Comparison of ENCODE assay signal across 1 fruit fly cellular context in the genomic region with DNA sequence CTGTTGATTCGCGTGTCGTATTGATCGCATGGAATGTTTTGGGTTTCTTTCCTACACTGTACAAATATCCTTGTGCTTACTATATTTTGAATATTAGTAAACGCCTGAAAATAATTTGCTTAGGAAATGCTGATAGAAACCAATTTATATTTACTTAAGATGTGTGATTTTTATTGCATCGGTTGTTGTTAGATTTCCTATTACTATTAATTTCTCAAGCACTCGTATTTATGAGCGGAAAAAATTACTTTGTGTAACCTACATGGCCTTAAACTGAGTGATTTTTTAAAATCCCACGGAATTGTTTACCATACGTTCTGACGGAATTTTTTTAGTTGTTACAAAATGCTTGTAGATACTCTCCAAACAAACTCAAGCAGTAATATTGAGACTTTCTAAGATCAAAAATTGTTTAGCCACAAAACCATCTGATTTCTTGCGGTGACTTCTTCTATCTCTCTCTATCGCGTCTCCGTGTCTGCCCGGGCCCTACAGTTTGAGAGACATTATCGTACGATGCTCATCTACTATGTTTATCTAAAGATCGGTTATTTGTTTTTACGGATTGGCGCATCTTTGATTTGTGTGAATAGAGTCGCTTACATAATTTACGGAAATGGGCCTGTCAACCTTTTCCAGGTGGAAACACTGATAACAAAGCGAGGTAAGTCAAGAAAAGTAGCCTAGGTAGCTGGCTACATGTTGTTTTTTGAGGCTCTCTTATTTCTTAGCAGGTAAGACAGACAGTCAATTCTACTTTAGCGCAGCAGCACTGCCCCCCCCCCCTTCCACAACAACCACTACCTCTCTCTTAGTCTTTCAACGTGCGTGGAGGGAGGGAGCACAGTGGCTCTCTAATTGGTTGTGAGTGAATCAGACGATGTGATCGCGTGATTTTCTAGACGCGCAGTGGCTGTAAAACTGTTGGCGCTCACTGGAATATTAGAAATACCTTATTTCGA.
TF ChIP-seq lines count a peak whose summit lies in the region.

No protein-coding gene starts in this region.

TF ChIP-seq in whole organism, embryonic, 481 proteins besides CTCF, POLR2A, EP300 and RAD21 (continued from another document and continues in another):
- TF ChIP-seq Camta (GFP tag; optimal IDR thresholded peaks at IDR 0.05; lab: Kevin White, UChicago) (peak; percentile 54), vnd (GFP tag; IDR thresholded peaks at IDR 0.05; lab: Robert Waterston, UW; ENCODE audit: partially characterized antibody) (no peak), CG17361 (GFP tag; IDR thresholded peaks at IDR 0.05; lab: Robert Waterston, UW) (peak; percentile 91), ttk (GFP tag; IDR thresholded peaks at IDR 0.05; lab: Robert Waterston, UW) (0 out of 2 replicates have a peak, but pooled peaks have one; percentile 11), CG6683 (GFP tag; optimal IDR thresholded peaks at IDR 0.05; lab: Kevin White, UChicago) (no peak), sd (tag; optimal IDR thresholded peaks at IDR 0.05; lab: Kevin White, UChicago) (peak; percentile 88), Xrp1 (GFP tag; IDR thresholded peaks at IDR 0.05; lab: Robert Waterston, UW) (peak; percentile 41), H2.0 (GFP tag; IDR thresholded peaks at IDR 0.05; lab: Robert Waterston, UW) (no peak), CG16863 (GFP tag; optimal IDR thresholded peaks at IDR 0.05; lab: Kevin White, UChicago) (peak; percentile 57), aop (GFP tag; IDR thresholded peaks at IDR 0.05; lab: Robert Waterston, UW) (no peak), fd3F (GFP tag; optimal IDR thresholded peaks at IDR 0.05; lab: Kevin White, UChicago) (peak; percentile 29), CG11695 (GFP tag; IDR thresholded peaks at IDR 0.05; lab: Robert Waterston, UW) (peak; percentile 64; the same call in 2 of the 3 replicates), CG5953 (GFP tag; IDR thresholded peaks at IDR 0.05; lab: Robert Waterston, UW) (no peak), CG8478 (optimal IDR thresholded peaks at IDR 0.05; lab: Kevin White, UChicago) (no peak), CG33213 (GFP tag; optimal IDR thresholded peaks at IDR 0.05; lab: Kevin White, UChicago) (peak; percentile 44), CG14667 (GFP tag; IDR thresholded peaks at IDR 0.05; lab: Robert Waterston, UW) (0 out of 2 replicates have a peak, but pooled peaks have one; percentile 25), CG13287 (GFP tag; IDR thresholded peaks at IDR 0.05; lab: Robert Waterston, UW; ENCODE audit: partially characterized antibody) (peak; percentile 26; the same call in 1 of the 2 replicates), Hr39 (optimal IDR thresholded peaks at IDR 0.05; lab: Kevin White, UChicago) (no peak), HHEX (GFP tag; optimal IDR thresholded peaks at IDR 0.05; lab: Kevin White, UChicago) (peak; percentile 36), CG10366 (GFP tag; IDR thresholded peaks at IDR 0.05; lab: Robert Waterston, UW) (no peak; the same call in 1 of the 2 replicates), CG10654 (GFP tag; optimal IDR thresholded peaks at IDR 0.05; lab: Kevin White, UChicago) (peak; percentile 47), HLH54F (GFP tag; optimal IDR thresholded peaks at IDR 0.05; lab: Kevin White, UChicago) (peak; percentile 51), gcm (GFP tag; optimal IDR thresholded peaks at IDR 0.05; lab: Kevin White, UChicago) (peak; percentile 20), Vsx1 (GFP tag; optimal IDR thresholded peaks at IDR 0.05; lab: Kevin White, UChicago) (peak; percentile 55), CG34224 (GFP tag; IDR thresholded peaks at IDR 0.05; lab: Robert Waterston, UW; ENCODE audit: partially characterized antibody) (peak; percentile 16; the same call in 1 of the 3 replicates), sqz (GFP tag; optimal IDR thresholded peaks at IDR 0.05; lab: Kevin White, UChicago) (peak; percentile 29), Deaf1 (tag; optimal IDR thresholded peaks at IDR 0.05; lab: Kevin White, UChicago) (peak; percentile 18), sens-2 (GFP tag; IDR thresholded peaks at IDR 0.05; lab: Robert Waterston, UW) (no peak), Dek (tag; optimal IDR thresholded peaks at IDR 0.05; lab: Kevin White, UChicago) (peak; percentile 11), wor (GFP tag; IDR thresholded peaks at IDR 0.05; lab: Robert Waterston, UW) (no peak), Bgb (GFP tag; IDR thresholded peaks at IDR 0.05; lab: Robert Waterston, UW; ENCODE audit: partially characterized antibody) (peak; percentile 29; the same call in 1 of the 2 replicates), CG12236 (GFP tag; optimal IDR thresholded peaks at IDR 0.05; lab: Kevin White, UChicago) (peak; percentile 27), CG31441 (GFP tag; IDR thresholded peaks at IDR 0.05; lab: Robert Waterston, UW) (peak; percentile 67; the same call in 1 of the 2 replicates), bowl (GFP tag; IDR thresholded peaks at IDR 0.05; lab: Robert Waterston, UW) (no peak), CG3281 (GFP tag; optimal IDR thresholded peaks at IDR 0.05; lab: Kevin White, UChicago) (peak; percentile 59), dm (GFP tag; optimal IDR thresholded peaks at IDR 0.05; lab: Kevin White, UChicago) (no peak), Kr (GFP tag; optimal IDR thresholded peaks at IDR 0.05; lab: Kevin White, UChicago) (no peak), tap (tag; optimal IDR thresholded peaks at IDR 0.05; lab: Kevin White, UChicago) (no peak), CG12744 (GFP tag; optimal IDR thresholded peaks at IDR 0.05; lab: Kevin White, UChicago) (no peak), usp (GFP tag; optimal IDR thresholded peaks at IDR 0.05; lab: Kevin White, UChicago) (no peak), Fer2 (tag; optimal IDR thresholded peaks at IDR 0.05; lab: Kevin White, UChicago) (no peak), CHES-1-like (GFP tag; optimal IDR thresholded peaks at IDR 0.05; lab: Kevin White, UChicago) (peak; percentile 39), tx (GFP tag; optimal IDR thresholded peaks at IDR 0.05; lab: Kevin White, UChicago) (peak; percentile 43), B-H2 (GFP tag; optimal IDR thresholded peaks at IDR 0.05; lab: Kevin White, UChicago) (no peak), peb (GFP tag; IDR thresholded peaks at IDR 0.05; lab: Robert Waterston, UW) (no peak), Lim3 (GFP tag; IDR thresholded peaks at IDR 0.05; lab: Robert Waterston, UW) (no peak), CG8089 (GFP tag; optimal IDR thresholded peaks at IDR 0.05; lab: Kevin White, UChicago) (peak; percentile 18), gfzf (GFP tag; optimal IDR thresholded peaks at IDR 0.05; lab: Kevin White, UChicago) (no peak), gem (tag; optimal IDR thresholded peaks at IDR 0.05; lab: Kevin White, UChicago) (peak; percentile 83), Oaz (GFP tag; IDR thresholded peaks at IDR 0.05; lab: Robert Waterston, UW) (no peak), insv (GFP tag; optimal IDR thresholded peaks at IDR 0.05; lab: Kevin White, UChicago) (peak; percentile 4 to 31), CG14050 (GFP tag; IDR thresholded peaks at IDR 0.05; lab: Robert Waterston, UW) (no peak), CG1602 (GFP tag; optimal IDR thresholded peaks at IDR 0.05; lab: Kevin White, UChicago) (peak; percentile 44), CG14441 (GFP tag; IDR thresholded peaks at IDR 0.05; lab: Robert Waterston, UW) (peak; percentile 50; the same call in 1 of the 2 replicates), Doc3 (GFP tag; IDR thresholded peaks at IDR 0.05; lab: Robert Waterston, UW; ENCODE audit: partially characterized antibody) (no peak), CG7928 (GFP tag; optimal IDR thresholded peaks at IDR 0.05; lab: Kevin White, UChicago) (peak; percentile 8), CG2889 (GFP tag; IDR thresholded peaks at IDR 0.05; lab: Robert Waterston, UW) (no peak), ara (GFP tag; IDR thresholded peaks at IDR 0.05; lab: Robert Waterston, UW) (no peak; the same call in 1 of the 2 replicates), CG10462 (GFP tag; optimal IDR thresholded peaks at IDR 0.05; lab: Kevin White, UChicago) (peak; percentile 34), btn (GFP tag; optimal IDR thresholded peaks at IDR 0.05; lab: Kevin White, UChicago) (no peak), CG16815 (GFP tag; optimal IDR thresholded peaks at IDR 0.05; lab: Kevin White, UChicago) (peak; percentile 66), chif (GFP tag; optimal IDR thresholded peaks at IDR 0.05; lab: Kevin White, UChicago) (peak; percentile 53 to 73), Tbp (GFP tag; optimal IDR thresholded peaks at IDR 0.05; lab: Kevin White, UChicago) (no peak), fd64A (GFP tag; optimal IDR thresholded peaks at IDR 0.05; lab: Kevin White, UChicago) (no peak), Meics (GFP tag; optimal IDR thresholded peaks at IDR 0.05; lab: Kevin White, UChicago) (peak; percentile 62), bsh (GFP tag; optimal IDR thresholded peaks at IDR 0.05; lab: Kevin White, UChicago) (peak in 1 of 2 experiments; percentile 41), crc (GFP tag; optimal IDR thresholded peaks at IDR 0.05; lab: Kevin White, UChicago) (peak; percentile 67), HmgD (GFP tag; optimal IDR thresholded peaks at IDR 0.05; lab: Kevin White, UChicago) (peak; percentile 10), CG18619 (GFP tag; optimal IDR thresholded peaks at IDR 0.05; lab: Kevin White, UChicago) (peak; percentile 59), mirr (GFP tag; optimal IDR thresholded peaks at IDR 0.05; lab: Kevin White, UChicago) (peak; percentile 18), CG7987 (GFP tag; optimal IDR thresholded peaks at IDR 0.05; lab: Kevin White, UChicago) (peak; percentile 12), sens (GFP tag; lab: Kevin White, UChicago) (peak; percentile 96), gt (GFP tag; IDR thresholded peaks at IDR 0.05; lab: Robert Waterston, UW) (no peak), ATbp (GFP tag; optimal IDR thresholded peaks at IDR 0.05; lab: Kevin White, UChicago) (peak; percentile 29), CG17568 (GFP tag; optimal IDR thresholded peaks at IDR 0.05; lab: Kevin White, UChicago) (no peak), Hmx (GFP tag; optimal IDR thresholded peaks at IDR 0.05; lab: Kevin White, UChicago) (peak; percentile 69), z (GFP tag; IDR thresholded peaks at IDR 0.05; lab: Robert Waterston, UW) (peak; percentile 86), CG4854 (GFP tag; optimal IDR thresholded peaks at IDR 0.05; lab: Kevin White, UChicago) (peak; percentile 41), CG18262 (tag; optimal IDR thresholded peaks at IDR 0.05; lab: Kevin White, UChicago) (peak; percentile 87), CG30020 (tag; optimal IDR thresholded peaks at IDR 0.05; lab: Kevin White, UChicago) (peak; percentile 21), CG17829 (tag; optimal IDR thresholded peaks at IDR 0.05; lab: Kevin White, UChicago) (peak; percentile 77), NC2β (GFP tag; optimal IDR thresholded peaks at IDR 0.05; lab: Kevin White, UChicago) (peak; percentile 71), CG2199 (GFP tag; IDR thresholded peaks at IDR 0.05; lab: Robert Waterston, UW) (peak; percentile 45; the same call in 1 of the 3 replicates), NFAT (GFP tag; IDR thresholded peaks at IDR 0.05; lab: Robert Waterston, UW) (peak; percentile 37), psq (GFP tag; optimal IDR thresholded peaks at IDR 0.05; lab: Kevin White, UChicago) (no peak), Six4 (GFP tag; optimal IDR thresholded peaks at IDR 0.05; lab: Kevin White, UChicago) (no peak), CG2129 (GFP tag; IDR thresholded peaks at IDR 0.05; lab: Robert Waterston, UW; ENCODE audit: partially characterized antibody) (no peak), h (optimal IDR thresholded peaks at IDR 0.05; lab: Kevin White, UChicago) (no peak), gro (GFP tag; optimal IDR thresholded peaks at IDR 0.05; lab: Kevin White, UChicago) (peak; percentile 39), croc (GFP tag; conservative IDR thresholded peaks at IDR 0.05; lab: Robert Waterston, UW) (peak; percentile 24; the same call in 1 of the 3 replicates), stc (GFP tag; IDR thresholded peaks at IDR 0.05; lab: Robert Waterston, UW) (0 out of 2 replicates have a peak, but pooled peaks have one; percentile 14), HmgZ (tag; optimal IDR thresholded peaks at IDR 0.05; lab: Kevin White, UChicago) (no peak), CG2120 (GFP tag; optimal IDR thresholded peaks at IDR 0.05; lab: Kevin White, UChicago) (peak; percentile 76), toy (GFP tag; IDR thresholded peaks at IDR 0.05; lab: Robert Waterston, UW) (no peak), tna (GFP tag; IDR thresholded peaks at IDR 0.05; lab: Robert Waterston, UW; ENCODE audit: partially characterized antibody) (no peak), Med (GFP tag; lab: Kevin White, UChicago) (peak; percentile 69), CG12769 (tag; optimal IDR thresholded peaks at IDR 0.05; lab: Kevin White, UChicago) (no peak), C15 (GFP tag; IDR thresholded peaks at IDR 0.05; lab: Robert Waterston, UW) (no peak), Sox102F (GFP tag; optimal IDR thresholded peaks at IDR 0.05; lab: Kevin White, UChicago) (peak; percentile 73), tgo (GFP tag; IDR thresholded peaks at IDR 0.05; lab: Robert Waterston, UW) (peak; percentile 58; the same call in 2 of the 3 replicates), Nf-YB (GFP tag; optimal IDR thresholded peaks at IDR 0.05; lab: Kevin White, UChicago) (peak; percentile 51), scrt (GFP tag; optimal IDR thresholded peaks at IDR 0.05; lab: Kevin White, UChicago) (peak; percentile 41), corto (GFP tag; optimal IDR thresholded peaks at IDR 0.05; lab: Kevin White, UChicago) (no peak), CG3838 (GFP tag; optimal IDR thresholded peaks at IDR 0.05; lab: Kevin White, UChicago) (peak; percentile 44), pzg (GFP tag; optimal IDR thresholded peaks at IDR 0.05; lab: Kevin White, UChicago) (no peak), org-1 (GFP tag; optimal IDR thresholded peaks at IDR 0.05; lab: Kevin White, UChicago) (peak; percentile 41), CG42726 (GFP tag; IDR thresholded peaks at IDR 0.05; lab: Robert Waterston, UW; ENCODE audit: partially characterized antibody) (no peak), lov (optimal IDR thresholded peaks at IDR 0.05; lab: Kevin White, UChicago) (no peak), lov (GFP tag; IDR thresholded peaks at IDR 0.05; lab: Robert Waterston, UW) (peak; percentile 7; the same call in 1 of the 3 replicates), Mes4 (GFP tag; optimal IDR thresholded peaks at IDR 0.05; lab: Kevin White, UChicago) (no peak), pb (GFP tag; optimal IDR thresholded peaks at IDR 0.05; lab: Kevin White, UChicago) (peak; percentile 8), Dfd (GFP tag; optimal IDR thresholded peaks at IDR 0.05; lab: Kevin White, UChicago) (no peak), Atf3 (GFP tag; optimal IDR thresholded peaks at IDR 0.05; lab: Kevin White, UChicago) (no peak), CG15073 (GFP tag; optimal IDR thresholded peaks at IDR 0.05; lab: Kevin White, UChicago) (peak; percentile 3), CG11093 (GFP tag; IDR thresholded peaks at IDR 0.05; lab: Robert Waterston, UW) (0 out of 3 replicates have a peak, but pooled peaks have one; percentile 18), nmo (GFP tag; optimal IDR thresholded peaks at IDR 0.05; lab: Kevin White, UChicago) (peak; percentile 82), Aef1 (GFP tag; IDR thresholded peaks at IDR 0.05; lab: Robert Waterston, UW) (no peak), Blimp-1 (GFP tag; optimal IDR thresholded peaks at IDR 0.05; lab: Kevin White, UChicago) (peak; percentile 58)
